Worm (Caenorhabditis elegans) whole organism, L4/young adult: Measurements from ENCODE around the gene rib-2.

Experiments
- W03F9.2 ChIP-seq: fragments of 150-350 bp; optimal IDR thresholded peaks from 2 replicates; lab custom pipeline; 2014; ENCODE audit warnings: missing biosample characterization, missing genetic modification characterization
- dao-5 ChIP-seq: sonication (generic microtip); optimal IDR thresholded peaks from 2 replicates; lab custom pipeline; 2016; ENCODE audit warnings: missing genotype, missing genetic modification characterization, moderate library complexity, missing compliant biosample characterization
- him-1 ChIP-seq: sonication (generic microtip); optimal IDR thresholded peaks from 2 replicates; lab custom pipeline; 2016; ENCODE audit warnings: missing genotype, missing genetic modification reagents, missing genetic modification characterization, missing compliant biosample characterization

rib-2 gene

ce11 chrIII:10794049-10794448, 51.4 kb downstream of the rib-2 start, which contains the start of gene clec-163:
TSS of gene clec-163 (plus strand) at chrIII:10794349.
- TF ChIP-seq dao-5: no peak
- TF ChIP-seq W03F9.2 (tag; lab: Kevin White, UChicago): no peak
- no peak for TF ChIP-seq him-1
